Fruit fly (Drosophila melanogaster) whole organism, embryonic: ENCODE data around the gene CG14669.

Source experiments
- Adf1 ChIP-seq: fragments of 200-800 bp; sonication (Bioruptor generic); IDR thresholded peaks from 2 replicates; pipeline ENCODE4 v1.3.6; 2022; ENCODE audit warnings: missing biosample characterization, missing genetic modification characterization
- BEAF-32 ChIP-seq: fragments of 200-800 bp; sonication (Bioruptor generic); optimal IDR thresholded peaks from 3 replicates; lab custom pipeline; 2017; ENCODE audit warnings: missing biosample characterization, missing genetic modification characterization, mild to moderate bottlenecking, moderate library complexity, missing genetic modification reagents
- CG10959 ChIP-seq: fragments of 200-800 bp; sonication (Bioruptor generic); IDR thresholded peaks from 2 replicates; pipeline ENCODE4 v1.3.6; 2022; ENCODE audit warnings: missing biosample characterization, missing genetic modification characterization
- CG11560 ChIP-seq: fragments of 200-800 bp; sonication (Bioruptor generic); IDR thresholded peaks from 3 replicates; pipeline ENCODE4 v1.3.6; 2022; ENCODE audit warnings: missing biosample characterization, missing genetic modification characterization
- CG11695 ChIP-seq: fragments of 200-800 bp; sonication (Bioruptor generic); IDR thresholded peaks from 3 replicates; pipeline ENCODE4 v1.3.6; 2022; ENCODE audit warnings: missing biosample characterization, missing genetic modification characterization
- CG12942 ChIP-seq: fragments of 200-800 bp; sonication (Bioruptor generic); optimal IDR thresholded peaks from 3 replicates; lab custom pipeline; 2016; ENCODE audit warnings: missing biosample characterization, missing genetic modification characterization
- CG13894 ChIP-seq: fragments of 200-800 bp; sonication (Bioruptor generic); optimal IDR thresholded peaks from 3 replicates; lab custom pipeline; 2018; ENCODE audit warnings: missing biosample characterization, mild to moderate bottlenecking, missing genetic modification characterization, moderate library complexity
- CG14014 ChIP-seq: fragments of 200-800 bp; sonication (Bioruptor generic); IDR thresholded peaks from 2 replicates; pipeline ENCODE4 v1.3.6; 2022; ENCODE audit warnings: missing biosample characterization, missing genetic modification characterization
- CG15514 ChIP-seq: fragments of 200-800 bp; sonication (Bioruptor generic); optimal IDR thresholded peaks from 3 replicates; lab custom pipeline; 2017; ENCODE audit warnings: missing biosample characterization, missing genetic modification characterization, mild to moderate bottlenecking, moderate library complexity, missing genetic modification reagents
- CG17186 ChIP-seq: fragments of 200-800 bp; sonication (Bioruptor generic); optimal IDR thresholded peaks from 3 replicates; lab custom pipeline; 2017; ENCODE audit warnings: missing biosample characterization, missing genetic modification reagents, missing genetic modification characterization
- CG17359 ChIP-seq: fragments of 200-800 bp; sonication (Bioruptor generic); optimal IDR thresholded peaks from 3 replicates; lab custom pipeline; 2018; ENCODE audit warnings: missing biosample characterization, mild to moderate bottlenecking, missing genetic modification characterization, moderate library complexity
- CG32772 ChIP-seq: fragments of 200-800 bp; sonication (Bioruptor generic); IDR thresholded peaks from 2 replicates; pipeline ENCODE4 v1.3.6; 2022; ENCODE audit warnings: missing biosample characterization, missing genetic modification characterization
- CG34224 ChIP-seq: fragments of 200-800 bp; sonication (Bioruptor generic); IDR thresholded peaks from 3 replicates; pipeline ENCODE4 v1.3.6; 2022; ENCODE audit warnings: missing biosample characterization, missing genetic modification characterization; ENCODE audit not compliant: partially characterized antibody
- CG34422 ChIP-seq: fragments of 200-800 bp; sonication (Bioruptor generic); IDR thresholded peaks from 3 replicates; pipeline ENCODE4 v1.3.6; 2022; ENCODE audit warnings: missing biosample characterization, missing genetic modification characterization
- CG3847 ChIP-seq: fragments of 200-800 bp; sonication (Bioruptor generic); IDR thresholded peaks from 2 replicates; pipeline ENCODE4 v1.3.6; 2022; ENCODE audit warnings: missing biosample characterization, missing genetic modification characterization
- CG4820 ChIP-seq: fragments of 200-800 bp; sonication (Bioruptor generic); optimal IDR thresholded peaks from 3 replicates; lab custom pipeline; 2016; ENCODE audit warnings: missing biosample characterization, missing genetic modification characterization
- CG5180 ChIP-seq: fragments of 200-800 bp; sonication (Bioruptor generic); optimal IDR thresholded peaks from 3 replicates; lab custom pipeline; 2017; ENCODE audit warnings: missing biosample characterization, missing genetic modification characterization, mild to moderate bottlenecking, moderate library complexity, missing genetic modification reagents
- CG8089 ChIP-seq: fragments of 200-800 bp; sonication (Bioruptor generic); optimal IDR thresholded peaks from 3 replicates; lab custom pipeline; 2016; ENCODE audit warnings: missing biosample characterization, missing genetic modification characterization
- CG8290 ChIP-seq, 3 experiments: fragments of 200-800 bp; sonication (Bioruptor generic); optimal IDR thresholded peaks; 2 replicates each; lab custom pipeline; 2016 to 2019; ENCODE audit warnings: missing biosample characterization in 3 of 3, missing genetic modification characterization in 3 of 3, mild to moderate bottlenecking in 2 of 3, moderate library complexity in 1 of 3
- CG8478 ChIP-seq: fragments of >200 bp; optimal IDR thresholded peaks from 2 replicates; lab custom pipeline; 2018
- Deaf1 ChIP-seq: fragments of 200-800 bp; optimal IDR thresholded peaks from 3 replicates; lab custom pipeline; 2019; ENCODE audit warnings: missing biosample characterization, mild to moderate bottlenecking, missing genetic modification characterization, moderate library complexity
- Dfd ChIP-seq, 2 experiments: fragments of >200 bp; optimal IDR thresholded peaks; 2 replicates each; lab custom pipeline; 2017; ENCODE audit warnings: missing biosample characterization in 2 of 2, missing genetic modification characterization in 2 of 2
- Dp ChIP-seq: fragments of 200-800 bp; sonication (Bioruptor generic); optimal IDR thresholded peaks from 2 replicates; lab custom pipeline; 2018; ENCODE audit warnings: missing biosample characterization, mild to moderate bottlenecking, missing genetic modification characterization, moderate library complexity
- Drgx ChIP-seq: fragments of 200-800 bp; sonication (Bioruptor generic); IDR thresholded peaks from 2 replicates; pipeline ENCODE4 v1.3.6; 2022; ENCODE audit warnings: missing biosample characterization, missing genetic modification characterization
- Fer1 ChIP-seq: fragments of 200-800 bp; sonication (Bioruptor generic); optimal IDR thresholded peaks from 2 replicates; lab custom pipeline; 2017; ENCODE audit warnings: missing biosample characterization, mild to moderate bottlenecking, missing genetic modification characterization
- GATAe ChIP-seq: fragments of 200-800 bp; sonication (Bioruptor generic); conservative IDR thresholded peaks from 2 replicates; pipeline ENCODE4 v1.3.6; 2022; ENCODE audit warnings: missing biosample characterization, missing genetic modification characterization
- MBD-R2 ChIP-seq: fragments of 200-800 bp; sonication (Bioruptor generic); IDR thresholded peaks from 2 replicates; pipeline ENCODE4 v1.3.6; 2022; ENCODE audit warnings: missing biosample characterization, missing genetic modification characterization
- Med ChIP-seq: fragments of 200-800 bp; sonication (Bioruptor generic); peaks from one replicate; lab custom pipeline; 2016; ENCODE audit warnings: missing biosample characterization, missing genetic modification characterization, mild to moderate bottlenecking, inconsistent platforms, moderate library complexity
- Mrtf ChIP-seq: fragments of 200-800 bp; sonication (Bioruptor generic); IDR thresholded peaks from 3 replicates; pipeline ENCODE4 v1.3.6; 2022; ENCODE audit warnings: missing biosample characterization, missing genetic modification characterization
- Myb ChIP-seq: fragments of 200-800 bp; sonication (Bioruptor generic); optimal IDR thresholded peaks from 2 replicates; lab custom pipeline; 2016; ENCODE audit warnings: missing biosample characterization, missing genetic modification characterization
- Optix ChIP-seq: fragments of 200-800 bp; sonication (Bioruptor generic); IDR thresholded peaks from 3 replicates; pipeline ENCODE4 v1.3.6; 2022; ENCODE audit warnings: missing biosample characterization, missing genetic modification characterization
- Pdp1 ChIP-seq, 2 experiments: fragments of 200-800 bp; sonication (Bioruptor generic); optimal IDR thresholded peaks; 3 replicates each; lab custom pipeline; 2016; ENCODE audit warnings: missing biosample characterization in 2 of 2, missing genetic modification characterization in 2 of 2, mild to moderate bottlenecking in 1 of 2, moderate library complexity in 1 of 2
- Sry-δ ChIP-seq: fragments of 200-800 bp; sonication (Bioruptor generic); optimal IDR thresholded peaks from 2 replicates; lab custom pipeline; 2016; ENCODE audit warnings: missing biosample characterization, missing genetic modification characterization
- ac ChIP-seq: fragments of 200-800 bp; sonication (Bioruptor generic); optimal IDR thresholded peaks from 3 replicates; lab custom pipeline; 2017; ENCODE audit warnings: missing biosample characterization, mild to moderate bottlenecking, missing genetic modification characterization
- ara ChIP-seq: fragments of 200-800 bp; sonication (Bioruptor generic); IDR thresholded peaks from 2 replicates; pipeline ENCODE4 v1.3.6; 2022; ENCODE audit warnings: missing biosample characterization, missing genetic modification characterization
- bsh ChIP-seq, 2 experiments: fragments of 200-800 bp; sonication (Bioruptor generic); optimal IDR thresholded peaks; 2 replicates each; lab custom pipeline; 2017 to 2018; ENCODE audit warnings: mild to moderate bottlenecking in 2 of 2, missing biosample characterization in 2 of 2, missing genetic modification characterization in 2 of 2, moderate library complexity in 1 of 2
- btn ChIP-seq: fragments of 200-800 bp; sonication (Bioruptor generic); optimal IDR thresholded peaks from 2 replicates; lab custom pipeline; 2016; ENCODE audit warnings: missing biosample characterization, missing genetic modification characterization
- chinmo ChIP-seq: fragments of 200-800 bp; sonication (Bioruptor generic); IDR thresholded peaks from 4 replicates; pipeline ENCODE4 v1.3.6; 2022; ENCODE audit warnings: missing biosample characterization, missing genetic modification characterization; ENCODE audit not compliant: partially characterized antibody
- ftz-f1 ChIP-seq: fragments of 200-800 bp; sonication (Bioruptor generic); optimal IDR thresholded peaks from 2 replicates; lab custom pipeline; 2016; ENCODE audit warnings: missing biosample characterization, missing genetic modification characterization
- gfzf ChIP-seq: fragments of 200-800 bp; sonication (Bioruptor generic); optimal IDR thresholded peaks from 2 replicates; lab custom pipeline; 2016; ENCODE audit warnings: missing biosample characterization, mild to moderate bottlenecking, missing genetic modification characterization, moderate library complexity
- hbn ChIP-seq: fragments of 200-800 bp; sonication (Bioruptor generic); IDR thresholded peaks from 2 replicates; pipeline ENCODE4 v1.3.6; 2022; ENCODE audit warnings: missing biosample characterization, missing genetic modification characterization; ENCODE audit not compliant: partially characterized antibody
- mirr ChIP-seq: fragments of 200-800 bp; sonication (Bioruptor generic); optimal IDR thresholded peaks from 3 replicates; lab custom pipeline; 2018; ENCODE audit warnings: missing biosample characterization, mild to moderate bottlenecking, missing genetic modification characterization
- onecut ChIP-seq: fragments of 200-800 bp; sonication (Bioruptor generic); IDR thresholded peaks from 2 replicates; pipeline ENCODE4 v1.3.6; 2022; ENCODE audit warnings: missing biosample characterization, missing genetic modification characterization
- scrt ChIP-seq: fragments of 200-800 bp; sonication (Bioruptor generic); optimal IDR thresholded peaks from 2 replicates; lab custom pipeline; 2018; ENCODE audit warnings: missing biosample characterization, mild to moderate bottlenecking, missing genetic modification characterization, moderate library complexity
- sd ChIP-seq: fragments of 200-800 bp; sonication (Bioruptor generic); optimal IDR thresholded peaks from 3 replicates; lab custom pipeline; 2018; ENCODE audit warnings: missing biosample characterization, mild to moderate bottlenecking, missing genetic modification characterization, moderate library complexity
- sens-2 ChIP-seq: fragments of 200-800 bp; sonication (Bioruptor generic); IDR thresholded peaks from 2 replicates; pipeline ENCODE4 v1.3.6; 2022; ENCODE audit warnings: missing biosample characterization, missing genetic modification characterization
- sug ChIP-seq: fragments of 200-800 bp; optimal IDR thresholded peaks from 2 replicates; lab custom pipeline; 2019; ENCODE audit warnings: missing biosample characterization, mild to moderate bottlenecking, missing genetic modification characterization, moderate library complexity
- yki ChIP-seq: fragments of >200 bp; optimal IDR thresholded peaks from 3 replicates; lab custom pipeline; 2018
- zfh1 ChIP-seq: fragments of 200-800 bp; sonication (Bioruptor generic); IDR thresholded peaks from 3 replicates; pipeline ENCODE4 v1.3.6; 2022; ENCODE audit warnings: missing biosample characterization, missing genetic modification characterization

Gene CG14669

DNA sequence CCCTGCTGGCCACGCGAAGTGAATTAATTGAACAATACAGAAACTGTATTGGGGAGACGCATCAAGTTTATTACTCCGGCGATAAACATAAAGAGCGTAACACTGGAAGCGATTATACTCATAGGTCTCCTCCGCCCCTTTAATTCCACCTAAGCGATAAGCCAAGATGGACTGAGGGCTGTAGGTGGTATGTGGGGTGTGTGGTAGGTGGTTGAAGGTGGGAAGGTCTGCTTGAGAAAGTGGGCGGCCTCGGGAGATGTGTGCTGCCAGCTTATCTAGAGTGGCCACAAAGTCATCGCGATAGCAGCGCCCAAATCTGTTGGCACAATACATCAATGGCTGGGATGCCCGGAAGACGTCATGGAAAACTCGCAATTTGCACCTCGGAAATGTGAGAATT lies 83.3 kb downstream of the CG14669 start (continued):
- TF ChIP-seq GATAe (peak; percentile 41; the same call in 1 of the 2 replicates), sd (tag; lab: Kevin White, UChicago) (peak; percentile 34), ftz-f1 (GFP tag; lab: Kevin White, UChicago) (peak; percentile 56)
- TF ChIP-seq, all 482 proteins: peak for 24

DNA sequence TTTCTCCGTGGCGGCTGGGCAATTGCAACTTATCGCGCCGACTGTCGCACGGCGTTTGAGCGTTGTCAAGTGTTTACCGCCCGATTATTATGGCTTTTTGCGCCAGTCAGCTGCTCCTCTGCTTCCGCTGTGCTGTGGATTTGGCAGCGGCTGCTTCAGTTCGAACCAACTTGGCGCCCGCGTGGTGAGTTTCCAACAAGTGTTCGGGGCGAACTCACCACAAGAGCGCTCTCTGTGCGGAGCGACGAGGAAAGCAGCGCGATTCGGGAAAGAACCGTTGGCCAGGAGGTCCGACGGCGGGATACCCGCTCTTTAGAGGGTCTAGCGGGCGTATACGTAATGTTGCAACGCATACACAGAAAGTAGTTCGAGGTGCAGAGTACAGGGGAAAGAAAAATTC lies 88.3 kb downstream of the CG14669 start, which contains the start of gene NKCC:
Gene NKCC, minus strand, starts transcription at position 57 of the 400 bp plus-strand sequence.
- TF ChIP-seq chinmo (GFP tag; lab: Robert Waterston, UW): 0 out of 4 replicates have a peak, but pooled peaks have one; percentile 34
- no peak for TF ChIP-seq Drgx
- no peak for TF ChIP-seq btn (GFP tag; lab: Kevin White, UChicago)
- TF ChIP-seq CG32772 (GFP tag; lab: Robert Waterston, UW): no peak
- no peak for TF ChIP-seq onecut (GFP tag; lab: Robert Waterston, UW)
- 0 out of 2 replicates have a peak, but pooled peaks have one; percentile 4 for TF ChIP-seq sens-2
- no peak for TF ChIP-seq CG34224 (GFP tag; lab: Robert Waterston, UW)
- peak; percentile 25 for TF ChIP-seq CG15514 (GFP tag; lab: Kevin White, UChicago)
- TF ChIP-seq hbn: no peak
- 0 out of 3 replicates have a peak, but pooled peaks have one; percentile 12 for TF ChIP-seq zfh1 (GFP tag; lab: Robert Waterston, UW)
- TF ChIP-seq Dp: peak; percentile 10
- no peak for TF ChIP-seq CG8089 (GFP tag; lab: Kevin White, UChicago)
- peak; percentile 57 for TF ChIP-seq Adf1 (GFP tag; lab: Robert Waterston, UW)
- TF ChIP-seq Pdp1 (GFP tag; optimal IDR thresholded peaks at IDR 0.05; lab: Kevin White, UChicago): peak in 1 of 2 experiments; percentile 3
- peak; percentile 86 for TF ChIP-seq CG5180 (GFP tag; lab: Kevin White, UChicago)
- peak; percentile 80 for TF ChIP-seq Deaf1 (tag; lab: Kevin White, UChicago)
- TF ChIP-seq CG17186: no peak
- no peak for TF ChIP-seq CG10959 (GFP tag; lab: Robert Waterston, UW)
- no peak for TF ChIP-seq CG3847 (GFP tag; lab: Robert Waterston, UW)
- TF ChIP-seq CG11695: no peak
- TF ChIP-seq MBD-R2: 0 out of 2 replicates have a peak, but pooled peaks have one; percentile 18
- TF ChIP-seq CG13894 (tag; lab: Kevin White, UChicago): peak; percentile 13
- peak; percentile 22 for TF ChIP-seq sug
- peak; percentile 1 for TF ChIP-seq Myb (GFP tag; lab: Kevin White, UChicago)
- TF ChIP-seq Sry-δ (GFP tag; lab: Kevin White, UChicago): no peak
- peak; percentile 18 for TF ChIP-seq Fer1
- 0 out of 2 replicates have a peak, but pooled peaks have one; percentile 12 for TF ChIP-seq CG14014 (GFP tag; lab: Robert Waterston, UW)
- TF ChIP-seq mirr (GFP tag; lab: Kevin White, UChicago): no peak
- TF ChIP-seq CG17359 (tag; lab: Kevin White, UChicago): no peak
- TF ChIP-seq gfzf (GFP tag; lab: Kevin White, UChicago): no peak
- TF ChIP-seq CG8478 (lab: Kevin White, UChicago): no peak
- no peak for TF ChIP-seq CG11560 (tag; lab: Robert Waterston, UW)
- TF ChIP-seq bsh (GFP tag; optimal IDR thresholded peaks at IDR 0.05; lab: Kevin White, UChicago): no peak
- no peak for TF ChIP-seq Mrtf
- TF ChIP-seq BEAF-32: no peak
- TF ChIP-seq yki (lab: Kevin White, UChicago): no peak
- no peak for TF ChIP-seq Optix
- TF ChIP-seq ac: no peak
- TF ChIP-seq CG8290 (GFP tag; optimal IDR thresholded peaks at IDR 0.05; lab: Kevin White, UChicago): no peak
- TF ChIP-seq CG8290 (tag; optimal IDR thresholded peaks at IDR 0.05; lab: Kevin White, UChicago): peak in 1 of 2 experiments; percentile 3
- TF ChIP-seq ara (GFP tag; lab: Robert Waterston, UW): no peak
- TF ChIP-seq CG34422: no peak
- TF ChIP-seq CG4820 (GFP tag; lab: Kevin White, UChicago): no peak
- TF ChIP-seq Dfd (GFP tag; optimal IDR thresholded peaks at IDR 0.05; lab: Kevin White, UChicago): no peak
- peak; percentile 82 for TF ChIP-seq Med
- no peak for TF ChIP-seq CG12942
- TF ChIP-seq scrt (GFP tag; lab: Kevin White, UChicago): peak; percentile 31
